Worm (Caenorhabditis elegans) whole organism, L3 larva: ENCODE measurements around the gene wdr-46.

Source experiments
- ceh-82 ChIP-seq: fragments of 150-350 bp; optimal IDR thresholded peaks from 2 replicates; lab custom pipeline; 2014; ENCODE audit warnings: missing biosample characterization, missing genetic modification characterization
- elt-1 ChIP-seq: fragments of 150-350 bp; optimal IDR thresholded peaks from 2 replicates; lab custom pipeline; 2014; ENCODE audit warnings: missing biosample characterization, missing genetic modification characterization
- fos-1 ChIP-seq: fragments of 150-350 bp; optimal IDR thresholded peaks from 2 replicates; lab custom pipeline; 2014; ENCODE audit warnings: missing biosample characterization, missing genetic modification characterization
- nhr-67 ChIP-seq: fragments of 150-350 bp; optimal IDR thresholded peaks from 2 replicates; lab custom pipeline; 2014; ENCODE audit warnings: missing biosample characterization, missing genetic modification characterization
- snpc-4 ChIP-seq: fragments of 150-350 bp; optimal IDR thresholded peaks from 2 replicates; lab custom pipeline; 2014; ENCODE audit warnings: missing biosample characterization, missing genetic modification characterization
- unc-39 ChIP-seq: sonication (generic microtip); optimal IDR thresholded peaks from 4 replicates; lab custom pipeline; 2017; ENCODE audit warnings: missing biosample characterization, missing genetic modification characterization
- unc-62 ChIP-seq: fragments of 150-350 bp; sonication (generic microtip); optimal IDR thresholded peaks from 4 replicates; lab custom pipeline; 2014; ENCODE audit warnings: missing biosample characterization, missing genetic modification reagents, missing genetic modification characterization

DNA sequence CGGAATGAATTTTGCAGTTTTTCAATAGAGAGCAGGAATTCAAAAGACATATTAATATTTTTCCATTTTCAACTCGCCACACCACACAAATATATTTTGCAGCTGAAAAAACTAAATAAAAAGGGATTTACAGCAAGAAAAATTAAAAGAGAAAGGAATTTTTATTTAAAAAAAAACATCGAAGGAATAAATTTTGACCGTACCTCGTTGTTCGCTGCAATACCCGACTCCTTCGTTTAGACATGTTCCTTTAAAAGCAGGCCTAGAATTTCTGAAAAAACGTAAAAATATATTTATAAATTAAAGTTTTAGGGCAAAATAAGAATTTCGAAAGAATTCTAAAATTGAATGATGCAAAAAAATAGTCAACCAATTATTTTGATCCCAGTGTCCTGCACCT is 36.3 kb upstream of the wdr-46 start, which contains the start of gene F19B6.1:
- TF ChIP-seq unc-39 (tag; lab: Kevin White, UChicago) (no peak), ceh-82 (tag; lab: Kevin White, UChicago) (no peak), nhr-67 (no peak), snpc-4 (tag; lab: Kevin White, UChicago) (no peak), fos-1 (tag; lab: Kevin White, UChicago) (no peak), unc-62 (GFP tag; lab: Kevin White, UChicago) (no peak), elt-1 (tag; lab: Kevin White, UChicago) (no peak)
